Worm (Caenorhabditis elegans): Measurements from ENCODE around the gene itsn-1.

ce11 chrIV:17096168-17096567 is 23.3 kb upstream of the itsn-1 start, which contains the start of gene Y116A8C.27:
- TF ChIP-seq nhr-6 (tag; optimal IDR thresholded peaks at IDR 0.05), result no peak
- TF ChIP-seq lin-13 (GFP tag; optimal IDR thresholded peaks at IDR 0.05), result no peak
- no peak for TF ChIP-seq tra-1 (GFP tag; IDR thresholded peaks at IDR 0.05)
- TF ChIP-seq pha-4 (GFP tag; IDR thresholded peaks at IDR 0.05), result no peak
- no peak for TF ChIP-seq pha-4 (tag; optimal IDR thresholded peaks at IDR 0.05)
- no peak for TF ChIP-seq mdl-1 (tag; optimal IDR thresholded peaks at IDR 0.05)
- no peak for TF ChIP-seq ceh-28 (tag; optimal IDR thresholded peaks at IDR 0.05)
- TF ChIP-seq unc-62 (GFP tag; optimal IDR thresholded peaks at IDR 0.05 in 1 of 2), result no peak
- no peak for TF ChIP-seq unc-62 (tag; optimal IDR thresholded peaks at IDR 0.05)
- TF ChIP-seq fos-1 (tag; optimal IDR thresholded peaks at IDR 0.05), result no peak
- no peak for TF ChIP-seq Y105C5A.15 (GFP tag; IDR thresholded peaks at IDR 0.05)

Data from whole organism, L4 larva.